Fruit fly (Drosophila melanogaster) whole organism, embryonic: Measurements from ENCODE around the gene Cyp313a4.

Experiments used
- ATbp ChIP-seq: fragments of 200-800 bp; sonication (Bioruptor generic); optimal IDR thresholded peaks from 2 replicates; lab custom pipeline; 2017; ENCODE audit warnings: missing biosample characterization, mild to moderate bottlenecking, missing genetic modification characterization, missing genetic modification reagents
- Asciz ChIP-seq: fragments of 200-800 bp; sonication (Bioruptor generic); optimal IDR thresholded peaks from 2 replicates; lab custom pipeline; 2017; ENCODE audit warnings: missing biosample characterization, mild to moderate bottlenecking, missing genetic modification characterization, missing genetic modification reagents
- Bgb ChIP-seq: fragments of 200-800 bp; sonication (Bioruptor generic); IDR thresholded peaks from 2 replicates; pipeline ENCODE4 v1.3.6; 2022; ENCODE audit warnings: missing biosample characterization, missing genetic modification characterization; ENCODE audit not compliant: partially characterized antibody
- CG10543 ChIP-seq: fragments of 200-800 bp; sonication (Bioruptor generic); optimal IDR thresholded peaks from 3 replicates; lab custom pipeline; 2017; ENCODE audit warnings: missing biosample characterization, mild to moderate bottlenecking, missing genetic modification characterization, moderate library complexity
- CG12769 ChIP-seq: fragments of 200-800 bp; sonication (Bioruptor generic); optimal IDR thresholded peaks from 2 replicates; lab custom pipeline; 2019; ENCODE audit warnings: missing biosample characterization, mild to moderate bottlenecking, missing genetic modification characterization, moderate library complexity
- CG13123 ChIP-seq: fragments of 200-800 bp; sonication (Bioruptor generic); optimal IDR thresholded peaks from 2 replicates; lab custom pipeline; 2016; ENCODE audit warnings: missing biosample characterization, missing genetic modification characterization
- CG13287 ChIP-seq: fragments of 200-800 bp; sonication (Bioruptor generic); IDR thresholded peaks from 2 replicates; pipeline ENCODE4 v1.3.6; 2022; ENCODE audit warnings: missing biosample characterization, missing genetic modification characterization; ENCODE audit not compliant: partially characterized antibody
- CG13894 ChIP-seq: fragments of 200-800 bp; sonication (Bioruptor generic); optimal IDR thresholded peaks from 3 replicates; lab custom pipeline; 2018; ENCODE audit warnings: missing biosample characterization, mild to moderate bottlenecking, missing genetic modification characterization, moderate library complexity
- CG14860 ChIP-seq: fragments of 200-800 bp; sonication (Bioruptor generic); IDR thresholded peaks from 3 replicates; pipeline ENCODE4 v1.3.6; 2022; ENCODE audit warnings: missing biosample characterization, missing genetic modification characterization; ENCODE audit not compliant: partially characterized antibody
- CG15696 ChIP-seq: fragments of 200-800 bp; sonication (Bioruptor generic); optimal IDR thresholded peaks from 2 replicates; lab custom pipeline; 2019; ENCODE audit warnings: missing biosample characterization, mild to moderate bottlenecking, missing genetic modification characterization, moderate library complexity
- CG17912 ChIP-seq: fragments of 200-800 bp; sonication (Bioruptor generic); optimal IDR thresholded peaks from 2 replicates; lab custom pipeline; 2018; ENCODE audit warnings: missing biosample characterization, mild to moderate bottlenecking, missing genetic modification characterization
- CG18599 ChIP-seq: fragments of 200-800 bp; sonication (Bioruptor generic); optimal IDR thresholded peaks from 3 replicates; lab custom pipeline; 2017; ENCODE audit warnings: missing biosample characterization, missing genetic modification characterization, mild to moderate bottlenecking, moderate library complexity, missing genetic modification reagents
- CG31441 ChIP-seq: fragments of 200-800 bp; sonication (Bioruptor generic); IDR thresholded peaks from 2 replicates; pipeline ENCODE4 v1.3.6; 2022; ENCODE audit warnings: missing biosample characterization, missing genetic modification characterization
- CG3281 ChIP-seq: fragments of 200-800 bp; sonication (Bioruptor generic); optimal IDR thresholded peaks from 3 replicates; lab custom pipeline; 2017; ENCODE audit warnings: missing biosample characterization, mild to moderate bottlenecking, missing genetic modification characterization
- CG34224 ChIP-seq: fragments of 200-800 bp; sonication (Bioruptor generic); IDR thresholded peaks from 3 replicates; pipeline ENCODE4 v1.3.6; 2022; ENCODE audit warnings: missing biosample characterization, missing genetic modification characterization; ENCODE audit not compliant: partially characterized antibody
- CG4424 ChIP-seq: fragments of 200-800 bp; sonication (Bioruptor generic); optimal IDR thresholded peaks from 3 replicates; lab custom pipeline; 2016; ENCODE audit warnings: missing biosample characterization, missing genetic modification characterization
- CG4707 ChIP-seq: fragments of 200-800 bp; sonication (Bioruptor generic); optimal IDR thresholded peaks from 2 replicates; lab custom pipeline; 2018; ENCODE audit warnings: missing biosample characterization, mild to moderate bottlenecking, missing genetic modification characterization, moderate library complexity
- CG6765 ChIP-seq: fragments of 200-800 bp; sonication (Bioruptor generic); optimal IDR thresholded peaks from 3 replicates; lab custom pipeline; 2017; ENCODE audit warnings: missing biosample characterization, mild to moderate bottlenecking, missing genetic modification characterization
- CG7745 ChIP-seq: fragments of 200-800 bp; sonication (Bioruptor generic); optimal IDR thresholded peaks from 2 replicates; lab custom pipeline; 2018; ENCODE audit warnings: missing biosample characterization, mild to moderate bottlenecking, missing genetic modification characterization, moderate library complexity
- CG7839 ChIP-seq: fragments of 200-800 bp; sonication (Bioruptor generic); optimal IDR thresholded peaks from 3 replicates; lab custom pipeline; 2018; ENCODE audit warnings: missing biosample characterization, mild to moderate bottlenecking, missing genetic modification characterization, moderate library complexity
- CG7987 ChIP-seq: fragments of 200-800 bp; sonication (Bioruptor generic); optimal IDR thresholded peaks from 2 replicates; lab custom pipeline; 2018; ENCODE audit warnings: missing biosample characterization, mild to moderate bottlenecking, missing genetic modification characterization, moderate library complexity
- D19A ChIP-seq: fragments of 200-800 bp; optimal IDR thresholded peaks from 3 replicates; lab custom pipeline; 2019; ENCODE audit warnings: missing biosample characterization, mild to moderate bottlenecking, missing genetic modification characterization, moderate library complexity
- Dip2 ChIP-seq: fragments of 200-800 bp; sonication (Bioruptor generic); IDR thresholded peaks from 2 replicates; pipeline ENCODE4 v1.3.6; 2022; ENCODE audit warnings: missing biosample characterization, missing genetic modification characterization
- Drgx ChIP-seq: fragments of 200-800 bp; sonication (Bioruptor generic); IDR thresholded peaks from 2 replicates; pipeline ENCODE4 v1.3.6; 2022; ENCODE audit warnings: missing biosample characterization, missing genetic modification characterization
- Fer3 ChIP-seq: fragments of 200-800 bp; sonication (Bioruptor generic); optimal IDR thresholded peaks from 2 replicates; lab custom pipeline; 2018; ENCODE audit warnings: missing biosample characterization, mild to moderate bottlenecking, missing genetic modification characterization, moderate library complexity
- Gsc ChIP-seq: fragments of 200-800 bp; sonication (Bioruptor generic); IDR thresholded peaks from 2 replicates; pipeline ENCODE4 v1.3.6; 2022; ENCODE audit warnings: missing biosample characterization, missing genetic modification characterization
- HmgD ChIP-seq: fragments of 200-800 bp; sonication (Bioruptor generic); optimal IDR thresholded peaks from 3 replicates; lab custom pipeline; 2016; ENCODE audit warnings: missing biosample characterization, missing genetic modification characterization
- Hmr ChIP-seq: fragments of 200-800 bp; sonication (Bioruptor generic); optimal IDR thresholded peaks from 3 replicates; lab custom pipeline; 2017; ENCODE audit warnings: mild to moderate bottlenecking, missing biosample characterization, missing genetic modification reagents, missing genetic modification characterization
- NFAT ChIP-seq: fragments of 200-800 bp; sonication (Bioruptor generic); IDR thresholded peaks from 2 replicates; pipeline ENCODE4 v1.3.6; 2022; ENCODE audit warnings: missing biosample characterization, missing genetic modification characterization
- Optix ChIP-seq: fragments of 200-800 bp; sonication (Bioruptor generic); IDR thresholded peaks from 3 replicates; pipeline ENCODE4 v1.3.6; 2022; ENCODE audit warnings: missing biosample characterization, missing genetic modification characterization
- Six4 ChIP-seq: fragments of 200-800 bp; sonication (Bioruptor generic); optimal IDR thresholded peaks from 2 replicates; lab custom pipeline; 2016; ENCODE audit warnings: missing biosample characterization, missing genetic modification characterization
- ac ChIP-seq: fragments of 200-800 bp; sonication (Bioruptor generic); optimal IDR thresholded peaks from 3 replicates; lab custom pipeline; 2017; ENCODE audit warnings: missing biosample characterization, mild to moderate bottlenecking, missing genetic modification characterization
- amos ChIP-seq: fragments of 200-800 bp; sonication (Bioruptor generic); IDR thresholded peaks from 2 replicates; pipeline ENCODE4 v1.3.6; 2022; ENCODE audit warnings: missing biosample characterization, missing genetic modification characterization; ENCODE audit not compliant: partially characterized antibody
- bigmax ChIP-seq: fragments of 200-800 bp; sonication (Bioruptor generic); optimal IDR thresholded peaks from 2 replicates; lab custom pipeline; 2018; ENCODE audit warnings: missing biosample characterization, mild to moderate bottlenecking, missing genetic modification characterization
- chif ChIP-seq, 2 experiments: fragments of 200-800 bp; sonication (Bioruptor generic); optimal IDR thresholded peaks; 3 replicates each; lab custom pipeline; 2016; ENCODE audit warnings: missing biosample characterization in 2 of 2, missing genetic modification characterization in 2 of 2
- corto ChIP-seq: fragments of 200-800 bp; sonication (Bioruptor generic); optimal IDR thresholded peaks from 2 replicates; lab custom pipeline; 2016; ENCODE audit warnings: missing biosample characterization, mild to moderate bottlenecking, missing genetic modification characterization, moderate library complexity
- dmrt11E ChIP-seq: fragments of 200-800 bp; sonication (Bioruptor generic); optimal IDR thresholded peaks from 3 replicates; lab custom pipeline; 2018; ENCODE audit warnings: missing biosample characterization, mild to moderate bottlenecking, missing genetic modification characterization, moderate library complexity
- fu2 ChIP-seq: fragments of 200-800 bp; sonication (Bioruptor generic); optimal IDR thresholded peaks from 2 replicates; lab custom pipeline; 2016; ENCODE audit warnings: missing biosample characterization, missing genetic modification characterization
- gro ChIP-seq: fragments of 200-800 bp; sonication (Bioruptor generic); optimal IDR thresholded peaks from 2 replicates; lab custom pipeline; 2016; ENCODE audit warnings: missing biosample characterization, missing genetic modification characterization
- hth ChIP-seq: fragments of >200 bp; optimal IDR thresholded peaks from 2 replicates; lab custom pipeline; 2017; ENCODE audit warnings: inconsistent platforms
- ken ChIP-seq: fragments of 200-800 bp; sonication (Bioruptor generic); IDR thresholded peaks from 3 replicates; pipeline ENCODE4 v1.3.6; 2022; ENCODE audit warnings: missing biosample characterization, missing genetic modification characterization
- lov ChIP-seq, 2 experiments: fragments of 200-800 bp in 1 of 2; fragments of >200 bp in 1 of 2; sonication (Bioruptor generic) in 1 of 2; IDR thresholded peaks in 1 of 2; optimal IDR thresholded peaks in 1 of 2; 2 replicates in 1 of 2; 3 replicates in 1 of 2; pipeline versions ENCODE4 v1.3.6 to Lab custom; 2017 to 2022; ENCODE audit warnings: missing biosample characterization in 1 of 2, missing genetic modification characterization in 1 of 2
- luna ChIP-seq: fragments of 200-800 bp; sonication (Bioruptor generic); optimal IDR thresholded peaks from 2 replicates; lab custom pipeline; 2016; ENCODE audit warnings: missing biosample characterization, missing genetic modification characterization
- maf-S ChIP-seq: fragments of 200-800 bp; sonication (Bioruptor generic); optimal IDR thresholded peaks from 2 replicates; lab custom pipeline; 2016; ENCODE audit warnings: missing biosample characterization, missing genetic modification characterization
- sisA ChIP-seq: fragments of 200-800 bp; sonication (Bioruptor generic); IDR thresholded peaks from 2 replicates; pipeline ENCODE4 v1.3.6; 2022; ENCODE audit warnings: missing biosample characterization, missing genetic modification characterization
- sob ChIP-seq: fragments of 200-800 bp; sonication (Bioruptor generic); IDR thresholded peaks from 2 replicates; pipeline ENCODE4 v1.3.6; 2022; ENCODE audit warnings: missing biosample characterization, missing genetic modification characterization
- ssp ChIP-seq: fragments of 200-800 bp; sonication (Bioruptor generic); IDR thresholded peaks from 2 replicates; pipeline ENCODE4 v1.3.6; 2022; ENCODE audit warnings: missing biosample characterization, missing genetic modification characterization
- zfh1 ChIP-seq: fragments of 200-800 bp; sonication (Bioruptor generic); IDR thresholded peaks from 3 replicates; pipeline ENCODE4 v1.3.6; 2022; ENCODE audit warnings: missing biosample characterization, missing genetic modification characterization

The Cyp313a4 gene

dm6 chr3R:12719627-12720343 is 38.6 kb upstream of the Cyp313a4 start (continued):
- peak; percentile 14 for TF ChIP-seq CG4424
- no peak for TF ChIP-seq HmgD
- TF ChIP-seq CG7745 (tag; lab: Kevin White, UChicago), result no peak
- TF ChIP-seq Hmr, result peak; percentile 41
- no peak for TF ChIP-seq Asciz (GFP tag; lab: Kevin White, UChicago)
- peak; percentile 98 for TF ChIP-seq D19A
- TF ChIP-seq dmrt11E, result no peak
- no peak for TF ChIP-seq corto
- TF ChIP-seq CG7987, result no peak
- no peak for TF ChIP-seq ken (GFP tag; lab: Robert Waterston, UW)
- TF ChIP-seq maf-S (GFP tag; lab: Kevin White, UChicago), result no peak
- TF ChIP-seq gro (GFP tag; lab: Kevin White, UChicago), result peak; percentile 72
- no peak for TF ChIP-seq ssp
- TF ChIP-seq Fer3 (tag; lab: Kevin White, UChicago), result peak; percentile 42
- no peak for TF ChIP-seq CG13123 (GFP tag; lab: Kevin White, UChicago)
- peak; percentile 24; the same call in 2 of the 3 replicates for TF ChIP-seq CG34224 (GFP tag; lab: Robert Waterston, UW)
- TF ChIP-seq CG4707 (GFP tag; lab: Kevin White, UChicago), result no peak
- TF ChIP-seq sisA (GFP tag; lab: Robert Waterston, UW), result no peak
- TF ChIP-seq Bgb, result no peak
- no peak for TF ChIP-seq sob
- TF ChIP-seq Dip2 (GFP tag; lab: Robert Waterston, UW), result no peak
- peak; percentile 67 for TF ChIP-seq CG7839 (tag; lab: Kevin White, UChicago)
- TF ChIP-seq CG15696 (tag; lab: Kevin White, UChicago), result no peak
- peak; percentile 57 for TF ChIP-seq CG12769 (tag; lab: Kevin White, UChicago)
- TF ChIP-seq CG14860 (GFP tag; lab: Robert Waterston, UW), result no peak
- TF ChIP-seq Gsc (GFP tag; lab: Robert Waterston, UW), result no peak
- TF ChIP-seq chif (GFP tag; optimal IDR thresholded peaks at IDR 0.05; lab: Kevin White, UChicago), result no peak
- TF ChIP-seq amos (GFP tag; lab: Robert Waterston, UW), result no peak; the same call in 1 of the 2 replicates
- no peak for TF ChIP-seq bigmax (GFP tag; lab: Kevin White, UChicago)
- no peak for TF ChIP-seq lov (optimal IDR thresholded peaks at IDR 0.05; lab: Kevin White, UChicago)
- TF ChIP-seq lov (GFP tag; IDR thresholded peaks at IDR 0.05; lab: Robert Waterston, UW), result 0 out of 3 replicates have a peak, but pooled peaks have one; percentile 17
- TF ChIP-seq CG18599 (GFP tag; lab: Kevin White, UChicago), result peak; percentile 79
- TF ChIP-seq fu2 (GFP tag; lab: Kevin White, UChicago), result no peak
- TF ChIP-seq NFAT (GFP tag; lab: Robert Waterston, UW), result peak; percentile 30; the same call in 1 of the 2 replicates
- TF ChIP-seq Drgx (GFP tag; lab: Robert Waterston, UW), result peak; percentile 33; the same call in 1 of the 2 replicates
- TF ChIP-seq hth (lab: Kevin White, UChicago), result no peak
- no peak for TF ChIP-seq CG17912 (GFP tag; lab: Kevin White, UChicago)
- peak; percentile 41 for TF ChIP-seq CG31441 (GFP tag; lab: Robert Waterston, UW)
- peak; percentile 94 for TF ChIP-seq CG13894
- peak; percentile 11 for TF ChIP-seq CG6765 (GFP tag; lab: Kevin White, UChicago)
- TF ChIP-seq CG13287 (GFP tag; lab: Robert Waterston, UW), result peak; percentile 25; the same call in 1 of the 2 replicates
- TF ChIP-seq ATbp (GFP tag; lab: Kevin White, UChicago), result peak; percentile 9
- no peak for TF ChIP-seq ac (GFP tag; lab: Kevin White, UChicago)
- no peak; the same call in 2 of the 3 replicates for TF ChIP-seq zfh1
- no peak for TF ChIP-seq Six4 (GFP tag; lab: Kevin White, UChicago)
- TF ChIP-seq Optix (GFP tag; lab: Robert Waterston, UW), result no peak
- TF ChIP-seq CG10543 (GFP tag; lab: Kevin White, UChicago), result peak; percentile 74
- TF ChIP-seq CG3281 (GFP tag; lab: Kevin White, UChicago), result peak; percentile 71
- TF ChIP-seq luna, result peak; percentile 35
